Fruit fly (Drosophila melanogaster) whole organism, prepupa: ENCODE measurements around the gene CG17233.

Experiments
- Blimp-1 ChIP-seq: fragments of 200-800 bp; sonication (Bioruptor generic); optimal IDR thresholded peaks from 3 replicates; lab custom pipeline; 2017; ENCODE audit warnings: missing biosample characterization, missing genetic modification characterization, mild to moderate bottlenecking, moderate library complexity, missing genetic modification reagents
- CG10631 ChIP-seq: fragments of 200-800 bp; sonication (Bioruptor generic); optimal IDR thresholded peaks from 2 replicates; lab custom pipeline; 2016; ENCODE audit warnings: missing biosample characterization, missing genetic modification characterization
- CG10669 ChIP-seq: fragments of 200-800 bp; sonication (Bioruptor generic); optimal IDR thresholded peaks from 3 replicates; lab custom pipeline; 2018; ENCODE audit warnings: missing biosample characterization, mild to moderate bottlenecking, missing genetic modification characterization, moderate library complexity
- CG11294 ChIP-seq: fragments of 200-800 bp; sonication (Bioruptor generic); IDR thresholded peaks from 2 replicates; pipeline ENCODE4 v1.3.6; 2022; ENCODE audit warnings: missing biosample characterization, missing genetic modification characterization
- CG11762 ChIP-seq: fragments of 200-800 bp; sonication (Bioruptor generic); optimal IDR thresholded peaks from 3 replicates; lab custom pipeline; 2016; ENCODE audit warnings: missing biosample characterization, missing genetic modification characterization; ENCODE audit not compliant: insufficient read depth
- CG15336 ChIP-seq: fragments of 200-800 bp; sonication (Bioruptor generic); IDR thresholded peaks from 2 replicates; pipeline ENCODE4 v1.3.6; 2022; ENCODE audit warnings: missing biosample characterization, missing genetic modification characterization
- CG1621 ChIP-seq: fragments of 200-800 bp; sonication (Bioruptor generic); optimal IDR thresholded peaks from 3 replicates; lab custom pipeline; 2018; ENCODE audit warnings: missing biosample characterization, mild to moderate bottlenecking, missing genetic modification characterization
- CG16779 ChIP-seq: fragments of 200-800 bp; sonication (Bioruptor generic); optimal IDR thresholded peaks from 3 replicates; lab custom pipeline; 2017; ENCODE audit warnings: missing biosample characterization, mild to moderate bottlenecking, missing genetic modification characterization
- CG3032 ChIP-seq: fragments of 200-800 bp; optimal IDR thresholded peaks from 2 replicates; lab custom pipeline; 2019; ENCODE audit warnings: missing biosample characterization, mild to moderate bottlenecking, missing genetic modification characterization, moderate library complexity
- CG32006 ChIP-seq: fragments of 200-800 bp; sonication (Bioruptor generic); optimal IDR thresholded peaks from 3 replicates; lab custom pipeline; 2017; ENCODE audit warnings: missing biosample characterization, mild to moderate bottlenecking, missing genetic modification characterization
- CG34406 ChIP-seq: fragments of 200-800 bp; sonication (Bioruptor generic); optimal IDR thresholded peaks from 3 replicates; lab custom pipeline; 2016; ENCODE audit warnings: missing biosample characterization, missing genetic modification characterization
- CG3919 ChIP-seq: fragments of 200-800 bp; sonication (Bioruptor generic); optimal IDR thresholded peaks from 3 replicates; lab custom pipeline; 2016; ENCODE audit warnings: missing biosample characterization, missing genetic modification characterization
- CG4318 ChIP-seq: fragments of 200-800 bp; sonication (Bioruptor generic); optimal IDR thresholded peaks from 3 replicates; lab custom pipeline; 2017; ENCODE audit warnings: missing biosample characterization, mild to moderate bottlenecking, missing genetic modification characterization
- CG6163 ChIP-seq: fragments of 200-800 bp; sonication (Bioruptor generic); IDR thresholded peaks from 3 replicates; pipeline ENCODE4 v1.3.6; 2022; ENCODE audit warnings: missing biosample characterization, missing genetic modification characterization
- CG6276 ChIP-seq: fragments of 200-800 bp; sonication (Bioruptor generic); optimal IDR thresholded peaks from 2 replicates; lab custom pipeline; 2017; ENCODE audit warnings: missing biosample characterization, mild to moderate bottlenecking, missing genetic modification characterization
- CG6792 ChIP-seq: fragments of 200-800 bp; sonication (Bioruptor generic); optimal IDR thresholded peaks from 3 replicates; lab custom pipeline; 2016; ENCODE audit warnings: missing biosample characterization, missing genetic modification characterization
- CG6808 ChIP-seq: fragments of 200-800 bp; sonication (Bioruptor generic); optimal IDR thresholded peaks from 3 replicates; lab custom pipeline; 2017; ENCODE audit warnings: missing biosample characterization, missing genetic modification characterization, mild to moderate bottlenecking, moderate library complexity, missing genetic modification reagents
- CG7368 ChIP-seq: fragments of 200-800 bp; sonication (Bioruptor generic); optimal IDR thresholded peaks from 3 replicates; lab custom pipeline; 2016; ENCODE audit warnings: missing biosample characterization, missing genetic modification characterization
- CG9139 ChIP-seq: fragments of 200-800 bp; sonication (Bioruptor generic); optimal IDR thresholded peaks from 3 replicates; lab custom pipeline; 2017; ENCODE audit warnings: missing biosample characterization, mild to moderate bottlenecking, missing genetic modification characterization
- Eip75B ChIP-seq: fragments of 200-800 bp; sonication (Bioruptor generic); optimal IDR thresholded peaks from 3 replicates; lab custom pipeline; 2016; ENCODE audit warnings: missing biosample characterization, missing genetic modification characterization
- Eip78C ChIP-seq: fragments of 200-800 bp; sonication (Bioruptor generic); peaks from one replicate; lab custom pipeline; 2016; ENCODE audit warnings: missing biosample characterization, missing genetic modification characterization
- Ets21C ChIP-seq: fragments of 200-800 bp; sonication (Bioruptor generic); optimal IDR thresholded peaks from 3 replicates; lab custom pipeline; 2016; ENCODE audit warnings: missing biosample characterization, missing genetic modification characterization
- Ets96B ChIP-seq: fragments of 200-800 bp; optimal IDR thresholded peaks from 2 replicates; lab custom pipeline; 2019; ENCODE audit warnings: missing biosample characterization, mild to moderate bottlenecking, missing genetic modification characterization, moderate library complexity
- Gug ChIP-seq: fragments of 200-800 bp; sonication (Bioruptor generic); IDR thresholded peaks from 2 replicates; pipeline ENCODE4 v1.3.6; 2022; ENCODE audit warnings: missing biosample characterization, missing genetic modification characterization
- Hr38 ChIP-seq: sonication (Bioruptor generic); optimal IDR thresholded peaks from 2 replicates; lab custom pipeline; 2016; ENCODE audit warnings: missing biosample characterization, missing genetic modification characterization
- Hr39 ChIP-seq: fragments of 200-800 bp; sonication (Bioruptor generic); optimal IDR thresholded peaks from 2 replicates; lab custom pipeline; 2016; ENCODE audit warnings: missing biosample characterization, missing genetic modification characterization
- Met ChIP-seq: fragments of 200-800 bp; sonication (Bioruptor generic); optimal IDR thresholded peaks from 3 replicates; lab custom pipeline; 2016; ENCODE audit warnings: missing biosample characterization, missing genetic modification characterization
- OdsH ChIP-seq: fragments of 200-800 bp; sonication (Bioruptor generic); optimal IDR thresholded peaks from 3 replicates; lab custom pipeline; 2016; ENCODE audit warnings: missing biosample characterization, missing genetic modification characterization
- Sox102F ChIP-seq: fragments of 200-800 bp; sonication (Bioruptor generic); optimal IDR thresholded peaks from 2 replicates; lab custom pipeline; 2016; ENCODE audit warnings: missing biosample characterization, mild to moderate bottlenecking, missing genetic modification characterization
- Sox15 ChIP-seq: fragments of 200-800 bp; sonication (Bioruptor generic); optimal IDR thresholded peaks from 3 replicates; lab custom pipeline; 2016; ENCODE audit warnings: missing biosample characterization, missing genetic modification characterization
- dac ChIP-seq: fragments of 200-800 bp; sonication (Bioruptor generic); optimal IDR thresholded peaks from 2 replicates; lab custom pipeline; 2017; ENCODE audit warnings: missing biosample characterization, mild to moderate bottlenecking, missing genetic modification characterization
- dsx ChIP-seq: fragments of 200-800 bp; optimal IDR thresholded peaks from 3 replicates; lab custom pipeline; 2019; ENCODE audit warnings: missing biosample characterization, mild to moderate bottlenecking, missing genetic modification characterization, moderate library complexity; ENCODE audit not compliant: poor library complexity, severe bottlenecking
- eg ChIP-seq: fragments of 200-800 bp; sonication (Bioruptor generic); IDR thresholded peaks from 3 replicates; pipeline ENCODE4 v1.3.6; 2022; ENCODE audit warnings: missing biosample characterization, missing genetic modification characterization
- esn ChIP-seq: fragments of 200-800 bp; sonication (Bioruptor generic); optimal IDR thresholded peaks from 2 replicates; lab custom pipeline; 2016; ENCODE audit warnings: missing biosample characterization, mild to moderate bottlenecking, missing genetic modification characterization, moderate library complexity
- fd85E ChIP-seq: fragments of 200-800 bp; sonication (Bioruptor generic); optimal IDR thresholded peaks from 3 replicates; lab custom pipeline; 2016; ENCODE audit warnings: missing biosample characterization, missing genetic modification characterization
- fkh ChIP-seq: fragments of 200-800 bp; sonication (Bioruptor generic); optimal IDR thresholded peaks from 3 replicates; lab custom pipeline; 2017; ENCODE audit warnings: missing biosample characterization, mild to moderate bottlenecking, missing genetic modification characterization, moderate library complexity
- lz ChIP-seq: fragments of 200-800 bp; sonication (Bioruptor generic); optimal IDR thresholded peaks from 3 replicates; lab custom pipeline; 2016; ENCODE audit warnings: missing biosample characterization, missing genetic modification characterization
- net ChIP-seq: fragments of 200-800 bp; sonication (Bioruptor generic); optimal IDR thresholded peaks from 3 replicates; lab custom pipeline; 2016; ENCODE audit warnings: missing biosample characterization, missing genetic modification characterization
- pdm3 ChIP-seq: fragments of 200-800 bp; sonication (Bioruptor generic); optimal IDR thresholded peaks from 3 replicates; lab custom pipeline; 2016; ENCODE audit warnings: missing biosample characterization, missing genetic modification characterization
- salr ChIP-seq, 2 experiments: fragments of 200-800 bp; sonication (Bioruptor generic); optimal IDR thresholded peaks; 3 replicates each; lab custom pipeline; 2016 to 2018; ENCODE audit warnings: missing biosample characterization in 2 of 2, missing genetic modification characterization in 2 of 2, mild to moderate bottlenecking in 1 of 2
- svp ChIP-seq: fragments of 200-800 bp; sonication (Bioruptor generic); peaks from one replicate; lab custom pipeline; 2016; ENCODE audit warnings: missing biosample characterization, missing genetic modification characterization
- topi ChIP-seq: fragments of 200-800 bp; sonication (Bioruptor generic); optimal IDR thresholded peaks from 3 replicates; lab custom pipeline; 2016; ENCODE audit warnings: missing biosample characterization, missing genetic modification characterization

CG17233 gene

DNA sequence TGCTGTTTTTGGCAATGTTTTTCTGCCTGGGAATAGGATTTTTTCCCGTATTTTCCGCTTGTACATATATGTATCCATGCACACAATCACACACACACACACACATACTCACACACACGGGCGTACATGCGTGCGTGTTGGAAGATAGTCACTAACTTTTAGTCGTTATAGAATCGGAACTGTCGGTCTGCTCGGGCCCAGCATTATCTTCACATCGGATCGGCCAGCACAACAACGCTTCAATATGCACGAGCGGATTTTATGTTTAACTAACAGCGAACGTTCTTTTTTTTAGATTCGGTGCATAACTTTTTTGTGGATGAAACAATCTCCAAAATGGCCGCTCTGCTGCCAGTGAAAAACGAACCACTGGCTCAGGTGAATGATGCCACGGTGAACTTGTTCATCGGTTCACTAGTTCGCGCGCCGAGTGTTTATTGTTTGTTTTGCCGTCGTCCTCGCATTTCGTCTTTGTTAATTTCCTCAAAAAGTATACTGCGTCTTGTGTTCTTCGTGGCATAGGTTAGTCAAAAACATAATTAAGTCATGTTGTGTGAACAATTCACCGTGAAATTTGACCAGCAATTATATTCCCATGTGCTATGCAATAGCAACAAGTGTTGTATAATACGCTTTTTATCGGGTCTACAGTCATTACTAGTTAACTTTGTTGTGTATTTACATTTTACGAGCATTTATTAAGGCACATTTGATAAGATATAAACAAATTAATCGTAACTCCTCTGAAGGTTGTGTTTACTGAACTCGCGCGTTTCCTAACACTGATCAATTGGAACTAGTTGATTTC is at the start of gene CG17233, which contains the start of gene CG6951:
Gene CG17233, minus strand, starts transcription at position 741 of the 808 bp plus-strand sequence.
Gene CG6951, plus strand, starts transcription at position 105 of the 808 bp plus-strand sequence.
- TF ChIP-seq topi (GFP tag; lab: Kevin White, UChicago) = no peak
- no peak for TF ChIP-seq lz
- peak; percentile 89 for TF ChIP-seq fkh (GFP tag; lab: Kevin White, UChicago)
- TF ChIP-seq fd85E (GFP tag; lab: Kevin White, UChicago) = no peak
- TF ChIP-seq, all 60 proteins: peak for 1

DNA sequence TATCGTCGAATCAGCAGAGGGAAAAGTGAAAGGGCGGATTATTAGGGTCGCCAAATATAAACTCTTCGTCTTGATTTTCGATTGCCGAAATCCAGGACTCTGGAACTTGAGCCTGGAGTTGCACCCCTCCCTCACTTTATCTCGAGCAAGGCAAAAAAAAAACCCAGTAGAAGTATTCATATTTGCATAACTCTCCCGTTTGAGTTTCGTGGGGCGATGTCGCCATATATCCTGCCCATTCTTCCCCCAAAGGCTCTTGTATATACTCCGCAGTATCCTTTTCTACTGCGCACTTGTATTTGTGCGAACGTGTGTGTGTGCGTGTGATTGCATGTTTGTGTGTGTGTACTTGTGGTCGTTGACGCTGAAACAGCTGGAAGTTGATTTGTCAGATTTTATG is 45.3 kb upstream of the CG17233 start:
- TF ChIP-seq Eip78C (GFP tag; lab: Kevin White, UChicago) (peak; percentile 5), Ets96B (tag; lab: Kevin White, UChicago) (no peak)

DNA sequence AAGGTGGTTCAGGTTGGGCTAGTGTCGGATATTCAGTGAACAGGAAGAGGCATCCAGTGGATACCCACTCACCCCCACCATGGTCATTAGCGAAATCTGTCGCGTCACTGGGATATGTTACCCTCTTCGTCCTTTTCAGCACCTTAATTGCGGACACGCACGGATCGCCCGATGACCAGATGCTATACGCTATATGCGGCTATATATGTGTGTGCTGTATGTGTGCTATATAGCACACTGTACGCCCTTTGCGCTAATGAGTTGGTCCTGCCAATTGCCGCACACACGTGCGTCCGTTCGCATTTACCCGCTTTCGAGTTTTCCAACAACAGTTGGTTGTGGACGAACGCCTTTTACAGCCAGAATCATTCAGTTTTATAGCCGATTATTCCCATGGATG is 39.6 kb upstream of the CG17233 start:
- TF ChIP-seq CG6163 (GFP tag; lab: Robert Waterston, UW) = no peak
- no peak for TF ChIP-seq Sox102F (GFP tag; lab: Kevin White, UChicago)
- no peak for TF ChIP-seq CG16779 (tag; lab: Kevin White, UChicago)
- no peak for TF ChIP-seq CG6808 (GFP tag; lab: Kevin White, UChicago)
- no peak for TF ChIP-seq CG15336 (GFP tag; lab: Robert Waterston, UW)
- TF ChIP-seq Hr39 (GFP tag; lab: Kevin White, UChicago) = no peak
- TF ChIP-seq salr (GFP tag; optimal IDR thresholded peaks at IDR 0.05; lab: Kevin White, UChicago) = no peak
- TF ChIP-seq CG3032 (tag; lab: Kevin White, UChicago) = no peak
- TF ChIP-seq CG9139 = no peak
- no peak for TF ChIP-seq Met (GFP tag; lab: Kevin White, UChicago)

DNA sequence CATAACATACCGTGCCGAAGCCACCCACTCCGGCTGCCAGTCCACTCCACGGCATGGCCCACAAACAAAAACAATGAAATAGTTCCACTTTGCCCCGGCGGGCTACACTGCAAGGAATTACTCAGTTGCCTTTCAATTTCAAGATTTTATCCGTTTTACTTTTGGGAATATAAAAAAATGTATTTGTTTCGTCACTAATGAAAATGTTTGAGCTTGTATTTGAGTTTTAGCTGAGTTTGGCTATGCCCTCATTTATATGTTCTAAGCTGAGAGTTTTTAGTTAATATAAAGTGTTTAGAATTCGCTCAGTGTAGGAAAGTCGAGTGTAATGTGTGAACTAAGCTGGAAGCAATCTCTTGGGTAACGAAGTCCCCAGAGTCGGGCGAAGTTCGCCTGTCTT is 34.9 kb upstream of the CG17233 start:
- TF ChIP-seq CG15336 (GFP tag; lab: Robert Waterston, UW) (peak; percentile 42; the same call in 1 of the 2 replicates), CG11294 (GFP tag; lab: Robert Waterston, UW) (no peak), Sox15 (GFP tag; lab: Kevin White, UChicago) (no peak), Ets21C (GFP tag; lab: Kevin White, UChicago) (no peak), Hr38 (GFP tag; lab: Kevin White, UChicago) (no peak), Ets96B (tag; lab: Kevin White, UChicago) (no peak), Eip75B (GFP tag; lab: Kevin White, UChicago) (peak; percentile 16), CG1621 (no peak), fd85E (GFP tag; lab: Kevin White, UChicago) (no peak), pdm3 (GFP tag; lab: Kevin White, UChicago) (peak; percentile 39), CG9139 (no peak), CG10669 (peak; percentile 20), CG10631 (GFP tag; lab: Kevin White, UChicago) (peak; percentile 31), Eip78C (GFP tag; lab: Kevin White, UChicago) (peak; percentile 72), Blimp-1 (GFP tag; lab: Kevin White, UChicago) (no peak), dac (GFP tag; lab: Kevin White, UChicago) (peak; percentile 11), salr (GFP tag; optimal IDR thresholded peaks at IDR 0.05; lab: Kevin White, UChicago) (no peak), CG6808 (GFP tag; lab: Kevin White, UChicago) (peak; percentile 21), svp (GFP tag; lab: Kevin White, UChicago) (no peak), CG6792 (GFP tag; lab: Kevin White, UChicago) (no peak), CG34406 (no peak), Gug (GFP tag; lab: Robert Waterston, UW) (no peak), CG16779 (tag; lab: Kevin White, UChicago) (no peak), CG32006 (GFP tag; lab: Kevin White, UChicago) (peak; percentile 69), Sox102F (GFP tag; lab: Kevin White, UChicago) (no peak), net (peak; percentile 40), eg (GFP tag; lab: Robert Waterston, UW) (peak; percentile 43; the same call in 1 of the 3 replicates), CG3919 (no peak), lz (no peak), CG4318 (GFP tag; lab: Kevin White, UChicago) (peak; percentile 13), CG7368 (no peak), dsx (GFP tag; lab: Kevin White, UChicago) (no peak), esn (GFP tag; lab: Kevin White, UChicago) (no peak), CG3032 (tag; lab: Kevin White, UChicago) (no peak), OdsH (GFP tag; lab: Kevin White, UChicago) (peak; percentile 38), CG6276 (peak; percentile 48), CG11762 (no peak)
